Fruit fly (Drosophila melanogaster): ENCODE data around the gene Grx3.

The Grx3 gene

DNA sequence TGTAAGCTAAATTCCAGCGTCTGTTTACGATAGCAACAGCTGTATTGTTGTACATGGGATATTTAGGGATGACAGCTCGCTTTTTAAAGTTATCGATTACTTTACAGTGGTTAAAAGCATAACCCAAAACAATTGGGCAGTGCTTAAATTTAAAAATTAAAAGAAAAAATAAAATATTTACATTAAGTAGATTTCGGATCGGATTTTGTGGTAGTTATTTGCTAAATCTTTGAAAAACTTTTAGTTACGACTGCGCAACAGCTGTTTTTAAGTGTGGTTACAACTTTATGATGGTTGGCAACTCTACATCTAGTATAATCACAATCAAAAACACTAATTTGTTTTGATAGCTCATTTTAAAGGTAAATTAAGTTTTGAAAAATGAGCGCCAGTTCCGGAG lies 21.0 kb downstream of the Grx3 start, which contains the start of the genes Ing5 and CG7099 (continued):
- TF ChIP-seq CG17829 (tag; optimal IDR thresholded peaks at IDR 0.05) (peak; percentile 97), Rx (GFP tag; IDR thresholded peaks at IDR 0.05) (peak; percentile 93), Side (GFP tag; optimal IDR thresholded peaks at IDR 0.05) (peak; percentile 83), ttk (GFP tag; IDR thresholded peaks at IDR 0.05) (peak; percentile 95), fd96Cb (tag; optimal IDR thresholded peaks at IDR 0.05) (peak; percentile 96), CG3838 (GFP tag; optimal IDR thresholded peaks at IDR 0.05) (peak; percentile 87), CG18619 (GFP tag; optimal IDR thresholded peaks at IDR 0.05) (peak; percentile 94), CG13424 (tag; optimal IDR thresholded peaks at IDR 0.05) (peak; percentile 97), NFAT (GFP tag; IDR thresholded peaks at IDR 0.05) (peak; percentile 95), CkIIα-i1 (GFP tag; IDR thresholded peaks at IDR 0.05) (peak; percentile 73; the same call in 1 of the 2 replicates), sisA (GFP tag; IDR thresholded peaks at IDR 0.05) (peak; percentile 97), CG30403 (GFP tag; optimal IDR thresholded peaks at IDR 0.05) (peak; percentile 98), CG4707 (GFP tag; optimal IDR thresholded peaks at IDR 0.05) (peak; percentile 82), Neu2 (GFP tag; optimal IDR thresholded peaks at IDR 0.05; ENCODE audit: borderline replicate concordance) (no peak), sima (GFP tag; optimal IDR thresholded peaks at IDR 0.05) (peak; percentile 61), CG14860 (GFP tag; IDR thresholded peaks at IDR 0.05; ENCODE audit: partially characterized antibody) (peak; percentile 62; the same call in 2 of the 3 replicates), CG10431 (GFP tag; optimal IDR thresholded peaks at IDR 0.05) (peak; percentile 95), CG18764 (GFP tag; optimal IDR thresholded peaks at IDR 0.05) (peak; percentile 96), Camta (GFP tag; optimal IDR thresholded peaks at IDR 0.05) (peak; percentile 92), dmrt99B (tag; optimal IDR thresholded peaks at IDR 0.05) (peak; percentile 93), her (GFP tag; optimal IDR thresholded peaks at IDR 0.05) (peak; percentile 69), CG10274 (GFP tag; optimal IDR thresholded peaks at IDR 0.05) (peak; percentile 74), TFAM (GFP tag; optimal IDR thresholded peaks at IDR 0.05) (peak; percentile 53), CG10366 (GFP tag; IDR thresholded peaks at IDR 0.05) (peak; percentile 97), yki (optimal IDR thresholded peaks at IDR 0.05) (no peak), CG2678 (tag; optimal IDR thresholded peaks at IDR 0.05) (peak; percentile 96), D19A (tag; optimal IDR thresholded peaks at IDR 0.05) (peak; percentile 89), stc (GFP tag; IDR thresholded peaks at IDR 0.05) (peak; percentile 94), Hey (tag; optimal IDR thresholded peaks at IDR 0.05) (no peak), chn (GFP tag; optimal IDR thresholded peaks at IDR 0.05) (peak; percentile 96), CG10654 (GFP tag; optimal IDR thresholded peaks at IDR 0.05) (peak; percentile 96), Opbp (GFP tag; IDR thresholded peaks at IDR 0.05; ENCODE audit: partially characterized antibody) (peak; percentile 65; the same call in 2 of the 3 replicates), Poxn (GFP tag; IDR thresholded peaks at IDR 0.05) (peak; percentile 90), Six4 (GFP tag; optimal IDR thresholded peaks at IDR 0.05) (peak; percentile 93), Lhr (GFP tag; optimal IDR thresholded peaks at IDR 0.05) (peak; percentile 88), ken (GFP tag; IDR thresholded peaks at IDR 0.05) (peak; percentile 97), mirr (GFP tag; optimal IDR thresholded peaks at IDR 0.05) (peak; percentile 91), CG8388 (GFP tag; optimal IDR thresholded peaks at IDR 0.05) (peak; percentile 94), CG3995 (GFP tag; optimal IDR thresholded peaks at IDR 0.05) (peak; percentile 73), Trl (optimal IDR thresholded peaks at IDR 0.05) (no peak), Trl (GFP tag; optimal IDR thresholded peaks at IDR 0.05) (peak; percentile 91), Eip74EF (GFP tag; optimal IDR thresholded peaks at IDR 0.05) (no peak), Xbp1 (GFP tag; optimal IDR thresholded peaks at IDR 0.05) (peak; percentile 99), gfzf (GFP tag; optimal IDR thresholded peaks at IDR 0.05) (peak; percentile 4), CG33557 (GFP tag; optimal IDR thresholded peaks at IDR 0.05) (peak; percentile 91), YL-1 (GFP tag; optimal IDR thresholded peaks at IDR 0.05) (peak; percentile 92), CG34376 (GFP tag; optimal IDR thresholded peaks at IDR 0.05) (peak; percentile 88), tll (GFP tag; optimal IDR thresholded peaks at IDR 0.05) (peak in 1 of 2 experiments; percentile 43), ham (GFP tag; IDR thresholded peaks at IDR 0.05) (peak; percentile 77; the same call in 1 of the 2 replicates), Dref (GFP tag; IDR thresholded peaks at IDR 0.05) (peak; percentile 75), caup (GFP tag; optimal IDR thresholded peaks at IDR 0.05; ENCODE audit: severe bottlenecking) (peak; percentile 95)
